Worm (Caenorhabditis elegans) whole organism, L4 larva: ENCODE measurements around the gene wrm-1.

Experiments used
- D1046.2 ChIP-seq: fragments of 200-800 bp; sonication (Bioruptor generic); IDR thresholded peaks from 2 replicates; pipeline ENCODE4 v1.3.6; 2022; ENCODE audit warnings: missing genetic modification characterization, missing compliant biosample characterization
- R02D3.7 ChIP-seq: fragments of 150-350 bp; sonication (generic microtip); optimal IDR thresholded peaks from 3 replicates; lab custom pipeline; 2014; ENCODE audit warnings: missing biosample characterization, missing genetic modification characterization
- T26A8.4 ChIP-seq: fragments of 200-800 bp; sonication (Bioruptor generic); IDR thresholded peaks from 2 replicates; pipeline ENCODE4 v1.3.6; 2022; ENCODE audit warnings: missing genetic modification characterization, missing compliant biosample characterization
- Y105C5A.15 ChIP-seq: fragments of 200-800 bp; sonication (Bioruptor generic); IDR thresholded peaks from 2 replicates; pipeline ENCODE4 v1.3.6; 2022; ENCODE audit warnings: missing genetic modification characterization, missing compliant biosample characterization
- Y48G9A.11 ChIP-seq: fragments of 200-800 bp; sonication (Bioruptor generic); IDR thresholded peaks from 2 replicates; pipeline ENCODE4 v1.3.6; 2022; ENCODE audit warnings: missing genetic modification reagents, missing genetic modification characterization, missing compliant biosample characterization
- Y75B8A.6 ChIP-seq: fragments of 200-800 bp; sonication (Bioruptor generic); IDR thresholded peaks from 2 replicates; pipeline ENCODE4 v1.3.6; 2022; ENCODE audit warnings: missing genetic modification reagents, missing genetic modification characterization, missing compliant biosample characterization
- ZK337.2 ChIP-seq: fragments of 200-800 bp; sonication (Bioruptor generic); IDR thresholded peaks from 2 replicates; pipeline ENCODE4 v1.3.6; 2022; ENCODE audit warnings: missing genetic modification reagents, missing genetic modification characterization, missing compliant biosample characterization
- aha-1 ChIP-seq: fragments of 150-350 bp; peaks from one replicate; lab custom pipeline; 2014; ENCODE audit warnings: missing biosample characterization, missing genetic modification characterization
- aly-2 ChIP-seq: sonication (generic microtip); optimal IDR thresholded peaks from 2 replicates; lab custom pipeline; 2018; ENCODE audit warnings: missing biosample characterization, missing genetic modification characterization
- ama-1 ChIP-seq: fragments of 150-350 bp; optimal IDR thresholded peaks from 2 replicates; lab custom pipeline; 2014; ENCODE audit warnings: inconsistent platforms, mixed read lengths
- arid-1 ChIP-seq: fragments of 200-800 bp; sonication (Bioruptor generic); conservative IDR thresholded peaks from 2 replicates; pipeline ENCODE4 v1.3.6; 2022; ENCODE audit warnings: missing genetic modification reagents, missing genetic modification characterization, missing compliant biosample characterization
- attf-4 ChIP-seq: sonication (generic microtip); optimal IDR thresholded peaks from 3 replicates; lab custom pipeline; 2017; ENCODE audit warnings: missing biosample characterization, missing genetic modification characterization
- ceh-20 ChIP-seq: fragments of 200-800 bp; sonication (Bioruptor generic); IDR thresholded peaks from 2 replicates; pipeline ENCODE4 v1.3.6; 2022; ENCODE audit warnings: missing genetic modification reagents, missing genetic modification characterization, missing compliant biosample characterization
- ceh-28 ChIP-seq: fragments of 150-350 bp; optimal IDR thresholded peaks from 2 replicates; lab custom pipeline; 2014; ENCODE audit warnings: missing biosample characterization, missing genetic modification reagents, missing genetic modification characterization
- ceh-32 ChIP-seq: sonication (generic microtip); optimal IDR thresholded peaks from 2 replicates; lab custom pipeline; 2016; ENCODE audit warnings: mild to moderate bottlenecking, missing genetic modification characterization, missing compliant biosample characterization; ENCODE audit not compliant: poor library complexity
- ceh-82 ChIP-seq: sonication (generic microtip); optimal IDR thresholded peaks from 2 replicates; lab custom pipeline; 2017; ENCODE audit warnings: missing biosample characterization, missing genetic modification characterization
- cey-2 ChIP-seq: sonication (generic microtip); optimal IDR thresholded peaks from 3 replicates; lab custom pipeline; 2017; ENCODE audit warnings: missing genetic modification characterization, mild to moderate bottlenecking, missing compliant biosample characterization, antibody characterized with exemption, borderline replicate concordance; ENCODE audit not compliant: insufficient read depth
- daf-19 ChIP-seq: fragments of 200-800 bp; sonication (Bioruptor generic); conservative IDR thresholded peaks from 2 replicates; pipeline ENCODE4 v1.3.6; 2022; ENCODE audit warnings: missing genetic modification characterization, missing compliant biosample characterization
- daf-8 ChIP-seq: fragments of 200-800 bp; sonication (Bioruptor generic); IDR thresholded peaks from 2 replicates; pipeline ENCODE4 v1.3.6; 2022; ENCODE audit warnings: missing genetic modification characterization, missing compliant biosample characterization
- dmd-8 ChIP-seq: fragments of 200-800 bp; sonication (Bioruptor generic); IDR thresholded peaks from 2 replicates; pipeline ENCODE4 v1.3.6; 2022; ENCODE audit warnings: missing genetic modification characterization, missing compliant biosample characterization
- dmd-9 ChIP-seq: fragments of 200-800 bp; sonication (Bioruptor generic); IDR thresholded peaks from 2 replicates; pipeline ENCODE4 v1.3.6; 2022; ENCODE audit warnings: missing genetic modification reagents, missing genetic modification characterization, missing compliant biosample characterization
- dpl-1 ChIP-seq: fragments of 150-350 bp; optimal IDR thresholded peaks from 2 replicates; lab custom pipeline; 2014; ENCODE audit warnings: missing biosample characterization, missing genetic modification reagents, missing genetic modification characterization
- egl-27 ChIP-seq: sonication (generic microtip); optimal IDR thresholded peaks from 3 replicates; lab custom pipeline; 2017; ENCODE audit warnings: missing biosample characterization, missing genetic modification reagents, missing genetic modification characterization
- gei-8 ChIP-seq: fragments of 200-800 bp; sonication (Bioruptor generic); optimal IDR thresholded peaks from 2 replicates; lab custom pipeline; 2018; ENCODE audit warnings: mild to moderate bottlenecking, missing genetic modification characterization, missing compliant biosample characterization
- jun-1 ChIP-seq: fragments of 150-350 bp; optimal IDR thresholded peaks from 2 replicates; lab custom pipeline; 2014; ENCODE audit warnings: missing biosample characterization, missing genetic modification reagents, missing genetic modification characterization
- lim-7 ChIP-seq: fragments of 200-800 bp; sonication (Bioruptor generic); IDR thresholded peaks from 2 replicates; pipeline ENCODE4 v1.3.6; 2022; ENCODE audit warnings: missing genetic modification characterization, missing compliant biosample characterization
- lin-29 ChIP-seq: fragments of 200-800 bp; sonication (Bioruptor generic); IDR thresholded peaks from 2 replicates; pipeline ENCODE4 v1.3.6; 2022; ENCODE audit warnings: missing genetic modification reagents, missing genetic modification characterization, missing compliant biosample characterization
- lin-38 ChIP-seq: fragments of 200-800 bp; sonication (Bioruptor generic); IDR thresholded peaks from 2 replicates; pipeline ENCODE4 v1.3.6; 2022; ENCODE audit warnings: missing genetic modification reagents, missing genetic modification characterization, missing compliant biosample characterization
- lir-3 ChIP-seq: sonication (generic microtip); optimal IDR thresholded peaks from 2 replicates; lab custom pipeline; 2016; ENCODE audit warnings: mild to moderate bottlenecking, missing genetic modification characterization, missing compliant biosample characterization
- mep-1 ChIP-seq: fragments of 150-350 bp; sonication (generic microtip); optimal IDR thresholded peaks from 3 replicates; lab custom pipeline; 2014; ENCODE audit warnings: missing biosample characterization, missing genetic modification characterization
- nhr-111 ChIP-seq: fragments of 200-800 bp; sonication (Bioruptor generic); optimal IDR thresholded peaks from 2 replicates; lab custom pipeline; 2018; ENCODE audit warnings: mild to moderate bottlenecking, missing genetic modification characterization, missing compliant biosample characterization
- nhr-237 ChIP-seq: sonication (generic microtip); optimal IDR thresholded peaks from 2 replicates; lab custom pipeline; 2017; ENCODE audit warnings: missing biosample characterization, missing genetic modification characterization
- nhr-25 ChIP-seq: sonication (generic microtip); optimal IDR thresholded peaks from 2 replicates; lab custom pipeline; 2017; ENCODE audit warnings: missing genetic modification characterization, mild to moderate bottlenecking, missing compliant biosample characterization, antibody characterized with exemption, moderate library complexity, borderline replicate concordance; ENCODE audit not compliant: insufficient read depth
- nhr-28 ChIP-seq: fragments of 150-350 bp; optimal IDR thresholded peaks from 2 replicates; lab custom pipeline; 2014; ENCODE audit warnings: missing biosample characterization, missing genetic modification characterization
- nhr-41 ChIP-seq: fragments of 200-800 bp; sonication (Bioruptor generic); IDR thresholded peaks from 2 replicates; pipeline ENCODE4 v1.3.6; 2022; ENCODE audit warnings: missing genetic modification reagents, missing genetic modification characterization, missing compliant biosample characterization
- nhr-48 ChIP-seq: sonication (generic microtip); optimal IDR thresholded peaks from 2 replicates; lab custom pipeline; 2016; ENCODE audit warnings: mild to moderate bottlenecking, missing genetic modification characterization, missing compliant biosample characterization
- nhr-76 ChIP-seq: fragments of 150-350 bp; optimal IDR thresholded peaks from 2 replicates; lab custom pipeline; 2014; ENCODE audit warnings: missing biosample characterization, missing genetic modification characterization
- rbr-2 ChIP-seq: sonication (generic microtip); optimal IDR thresholded peaks from 2 replicates; lab custom pipeline; 2016; ENCODE audit warnings: missing genotype, missing genetic modification characterization, missing compliant biosample characterization
- set-16 ChIP-seq: fragments of 200-800 bp; sonication (Bioruptor generic); IDR thresholded peaks from 2 replicates; pipeline ENCODE4 v1.3.6; 2022; ENCODE audit warnings: missing genetic modification reagents, missing genetic modification characterization, missing compliant biosample characterization
- snpc-1.2 ChIP-seq: fragments of 200-800 bp; sonication (Bioruptor generic); IDR thresholded peaks from 2 replicates; pipeline ENCODE4 v1.3.6; 2022; ENCODE audit warnings: missing genetic modification reagents, missing genetic modification characterization, missing compliant biosample characterization
- spr-3 ChIP-seq: fragments of 200-800 bp; sonication (Bioruptor generic); optimal IDR thresholded peaks from 2 replicates; lab custom pipeline; 2018; ENCODE audit warnings: mild to moderate bottlenecking, missing genetic modification characterization, missing compliant biosample characterization
- unc-130 ChIP-seq: sonication (generic microtip); optimal IDR thresholded peaks from 2 replicates; lab custom pipeline; 2016; ENCODE audit warnings: missing genetic modification reagents, missing genetic modification characterization, missing compliant biosample characterization
- unc-39 ChIP-seq: sonication (generic microtip); optimal IDR thresholded peaks from 2 replicates; lab custom pipeline; 2017; ENCODE audit warnings: missing biosample characterization, missing genetic modification characterization
- unc-62 ChIP-seq, 3 experiments: fragments of 150-350 bp in 1 of 3; sonication (generic microtip); optimal IDR thresholded peaks in 2 of 3; peaks in 1 of 3; 1 replicate in 1 of 3; 2 replicates in 2 of 3; lab custom pipeline; 2014 to 2017; ENCODE audit warnings: missing biosample characterization in 3 of 3, missing genetic modification characterization in 3 of 3, missing genetic modification reagents in 3 of 3, missing genotype in 1 of 3
- vab-7 ChIP-seq: fragments of 200-800 bp; sonication (Bioruptor generic); IDR thresholded peaks from 2 replicates; pipeline ENCODE4 v1.3.6; 2022; ENCODE audit warnings: missing genetic modification reagents, missing genetic modification characterization, missing compliant biosample characterization
- zfp-2 ChIP-seq: sonication (generic microtip); optimal IDR thresholded peaks from 2 replicates; lab custom pipeline; 2016; ENCODE audit warnings: mild to moderate bottlenecking, missing genetic modification characterization, missing compliant biosample characterization
- zfp-3 ChIP-seq: fragments of 200-800 bp; sonication (Bioruptor generic); conservative IDR thresholded peaks from 2 replicates; pipeline ENCODE4 v1.3.6; 2022; ENCODE audit warnings: missing genetic modification reagents, missing genetic modification characterization, missing compliant biosample characterization
- ztf-11 ChIP-seq: fragments of 150-350 bp; optimal IDR thresholded peaks from 2 replicates; lab custom pipeline; 2014; ENCODE audit warnings: missing biosample characterization, missing genetic modification characterization

wrm-1 gene

DNA sequence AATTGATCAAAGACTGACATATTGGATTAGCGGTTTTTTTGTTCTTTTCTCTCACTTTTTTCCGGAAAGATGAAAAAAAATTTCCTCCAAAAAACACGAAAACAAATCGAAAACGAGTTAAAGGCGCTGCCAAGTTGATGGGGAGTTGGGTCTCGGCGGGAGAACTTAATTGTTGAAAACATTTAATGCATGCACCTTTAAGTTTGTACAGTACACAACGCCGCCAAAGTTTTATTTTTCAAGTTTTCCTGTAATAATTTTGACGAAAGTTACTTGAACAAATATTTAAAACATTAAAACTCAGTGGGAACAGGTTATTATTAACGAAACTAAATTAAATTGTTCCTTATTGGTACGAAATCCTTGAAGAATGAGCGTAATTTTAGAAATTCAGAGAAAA is 21.2 kb upstream of the wrm-1 start:
- TF ChIP-seq R02D3.7 (tag; lab: Kevin White, UChicago) (no peak), Y75B8A.6 (GFP tag; lab: Robert Waterston, UW) (no peak), lir-3 (tag; lab: Kevin White, UChicago) (no peak), spr-3 (no peak), vab-7 (GFP tag; lab: Robert Waterston, UW) (no peak)

DNA sequence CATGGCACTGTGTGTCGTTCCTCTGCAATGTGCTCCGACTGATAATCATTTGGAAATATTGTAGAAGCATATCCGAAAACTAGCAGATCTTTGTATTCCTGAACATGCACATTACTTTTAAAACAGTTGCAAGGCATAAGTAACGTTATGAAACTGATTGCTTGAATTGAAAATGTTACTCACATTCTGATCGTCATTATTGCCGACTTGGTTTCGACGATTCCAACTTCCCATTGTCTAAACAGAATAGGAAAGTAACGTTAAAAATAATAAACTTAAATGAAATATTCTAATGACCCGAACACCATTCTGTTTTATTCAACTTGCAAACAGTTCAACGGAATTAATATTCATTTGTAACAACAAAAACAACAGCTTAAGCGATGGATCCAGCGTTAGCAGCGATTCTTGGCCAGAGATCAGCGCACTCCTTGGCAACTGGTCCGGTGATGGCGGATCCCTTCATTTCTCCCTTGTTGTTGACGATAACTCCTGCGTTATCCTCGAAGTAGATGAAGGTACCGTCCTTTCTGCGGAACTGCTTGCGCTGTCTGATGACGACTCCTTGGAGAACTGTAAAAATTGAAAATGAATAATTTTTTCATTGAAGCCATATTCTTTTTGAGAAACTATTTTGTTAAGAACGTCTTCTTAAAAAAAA is 17.3 kb upstream of the wrm-1 start, which contains the start of gene swp-1:
swp-1 (minus strand) TSS at position 298 of the 661 bp plus-strand sequence.
- TF ChIP-seq R02D3.7 (tag; lab: Kevin White, UChicago) = peak; percentile 20
- peak; percentile 51 for TF ChIP-seq ama-1 (lab: Kevin White, UChicago)
- TF ChIP-seq Y105C5A.15 (GFP tag; lab: Robert Waterston, UW) = peak; percentile 3; the same call in 1 of the 2 replicates
- no peak for TF ChIP-seq Y75B8A.6 (GFP tag; lab: Robert Waterston, UW)
- no peak for TF ChIP-seq lin-29
- no peak for TF ChIP-seq nhr-28
- peak; percentile 33; the same call in 1 of the 2 replicates for TF ChIP-seq Y48G9A.11 (GFP tag; lab: Robert Waterston, UW)
- TF ChIP-seq nhr-25 (tag; lab: Kevin White, UChicago) = no peak
- no peak for TF ChIP-seq mep-1 (tag; lab: Kevin White, UChicago)
- TF ChIP-seq arid-1 (GFP tag; lab: Robert Waterston, UW) = peak; percentile 70
- TF ChIP-seq unc-130 (GFP tag; lab: Kevin White, UChicago) = peak; percentile 5
- 0 out of 2 replicates have a peak, but pooled peaks have one; percentile 6 for TF ChIP-seq lim-7 (GFP tag; lab: Robert Waterston, UW)
- TF ChIP-seq dmd-9 (GFP tag; lab: Robert Waterston, UW) = no peak
- no peak for TF ChIP-seq ZK337.2 (GFP tag; lab: Robert Waterston, UW)
- no peak for TF ChIP-seq daf-19 (GFP tag; lab: Robert Waterston, UW)
- peak; percentile 48 for TF ChIP-seq lin-38 (GFP tag; lab: Robert Waterston, UW)
- TF ChIP-seq jun-1 (tag; lab: Kevin White, UChicago) = no peak
- no peak for TF ChIP-seq ceh-32
- no peak for TF ChIP-seq unc-39 (tag; lab: Kevin White, UChicago)
- no peak for TF ChIP-seq attf-4 (tag; lab: Kevin White, UChicago)
- TF ChIP-seq ztf-11 (tag; lab: Kevin White, UChicago) = no peak
- TF ChIP-seq nhr-76 (tag; lab: Kevin White, UChicago) = no peak
- TF ChIP-seq aly-2 (tag; lab: Kevin White, UChicago) = no peak
- TF ChIP-seq unc-62 (GFP tag; optimal IDR thresholded peaks at IDR 0.05 in 1 of 2; lab: Kevin White, UChicago) = peak in 1 of 2 experiments; percentile 72
- TF ChIP-seq unc-62 (tag; optimal IDR thresholded peaks at IDR 0.05; lab: Kevin White, UChicago) = no peak
- no peak for TF ChIP-seq nhr-48 (tag; lab: Kevin White, UChicago)
- no peak for TF ChIP-seq spr-3
- TF ChIP-seq D1046.2 (GFP tag; lab: Robert Waterston, UW) = no peak
- peak; percentile 59 for TF ChIP-seq aha-1 (tag; lab: Kevin White, UChicago)
- TF ChIP-seq daf-8 (GFP tag; lab: Robert Waterston, UW) = no peak
- TF ChIP-seq cey-2 = no peak
- no peak for TF ChIP-seq nhr-237 (tag; lab: Kevin White, UChicago)
- no peak for TF ChIP-seq zfp-2
- TF ChIP-seq ceh-20 (GFP tag; lab: Robert Waterston, UW) = no peak
- TF ChIP-seq T26A8.4 = no peak
- TF ChIP-seq dmd-8 = 0 out of 2 replicates have a peak, but pooled peaks have one; percentile 19
- peak; percentile 48; the same call in 1 of the 2 replicates for TF ChIP-seq snpc-1.2 (GFP tag; lab: Robert Waterston, UW)
- no peak for TF ChIP-seq lir-3 (tag; lab: Kevin White, UChicago)
- TF ChIP-seq egl-27 (tag; lab: Kevin White, UChicago) = no peak
- TF ChIP-seq dpl-1 (GFP tag; lab: Kevin White, UChicago) = no peak
- TF ChIP-seq set-16 (GFP tag; lab: Robert Waterston, UW) = no peak
- no peak for TF ChIP-seq nhr-111 (GFP tag; lab: Kevin White, UChicago)
- 0 out of 2 replicates have a peak, but pooled peaks have one; percentile 12 for TF ChIP-seq zfp-3 (GFP tag; lab: Robert Waterston, UW)
- TF ChIP-seq rbr-2 (tag; lab: Kevin White, UChicago) = no peak
- TF ChIP-seq ceh-82 (tag; lab: Kevin White, UChicago) = no peak
- no peak for TF ChIP-seq gei-8
- no peak for TF ChIP-seq ceh-28 (tag; lab: Kevin White, UChicago)
- TF ChIP-seq nhr-41 (GFP tag; lab: Robert Waterston, UW) = no peak
